Worm (Caenorhabditis elegans) whole organism, L2 larva: ENCODE measurements around the gene F52E4.5.

ENCODE experiments used
- nhr-10 ChIP-seq: sonication (generic microtip); optimal IDR thresholded peaks from 2 replicates; lab custom pipeline; 2017; ENCODE audit warnings: missing biosample characterization, missing genetic modification characterization
- nhr-23 ChIP-seq: fragments of 150-350 bp; optimal IDR thresholded peaks from 2 replicates; lab custom pipeline; 2014; ENCODE audit warnings: missing biosample characterization, missing genetic modification reagents, missing genetic modification characterization

DNA sequence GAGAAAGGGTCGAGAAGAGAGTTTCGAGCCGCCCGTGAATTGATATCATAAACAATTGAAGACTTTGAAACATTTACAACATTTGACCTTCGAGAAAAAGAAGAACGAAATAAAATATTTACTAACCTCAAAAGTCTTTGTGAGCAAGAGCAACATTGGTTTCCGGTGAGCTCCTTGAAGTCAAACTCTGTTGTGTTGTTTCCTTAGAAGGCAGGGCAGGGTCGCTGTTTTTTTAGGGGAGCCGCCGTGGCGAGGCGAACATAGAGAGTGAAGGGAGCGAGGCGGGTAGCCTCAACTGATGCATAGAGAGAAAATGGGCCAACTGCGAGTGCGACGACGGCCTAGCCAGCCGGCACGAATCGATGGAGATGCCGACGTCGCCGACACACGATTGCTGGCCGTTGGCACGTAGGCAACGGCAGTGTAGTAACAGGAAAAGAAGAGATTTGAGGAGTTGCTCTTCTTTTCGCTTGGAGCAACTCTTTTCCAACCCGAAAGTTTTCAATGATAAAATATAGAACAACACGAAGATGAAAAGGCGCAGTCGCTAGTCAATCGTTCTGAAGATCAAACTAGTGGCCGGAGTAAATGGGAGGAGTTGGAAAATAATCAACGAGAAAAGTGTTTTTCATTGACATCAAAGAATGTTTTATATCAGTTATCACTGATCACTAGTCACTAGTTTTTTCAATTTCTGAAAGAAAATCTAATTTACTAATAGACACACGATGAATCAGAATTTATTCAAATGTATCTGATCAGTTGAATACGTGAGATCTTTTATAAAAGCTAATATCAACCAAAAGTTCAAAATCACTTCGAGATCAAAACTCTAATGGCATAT lies 29.1 kb upstream of the F52E4.5 start, which contains the start of gene mai-1:
- TF ChIP-seq nhr-10 (tag; lab: Kevin White, UChicago): no peak
- no peak for TF ChIP-seq nhr-23 (tag; lab: Kevin White, UChicago)
